Fruit fly (Drosophila melanogaster) whole organism, embryonic: ENCODE measurements around the gene CG1632.

Experiments
- Bdp1 ChIP-seq: fragments of 200-800 bp; sonication (Bioruptor generic); optimal IDR thresholded peaks from 3 replicates; lab custom pipeline; 2016; ENCODE audit warnings: missing biosample characterization, missing genetic modification characterization
- CG10565 ChIP-seq: fragments of 200-800 bp; sonication (Bioruptor generic); optimal IDR thresholded peaks from 3 replicates; lab custom pipeline; 2016; ENCODE audit warnings: missing biosample characterization, mild to moderate bottlenecking, missing genetic modification characterization
- CG10979 ChIP-seq: fragments of 200-800 bp; sonication (Bioruptor generic); optimal IDR thresholded peaks from 2 replicates; lab custom pipeline; 2018; ENCODE audit warnings: missing biosample characterization, mild to moderate bottlenecking, missing genetic modification characterization, moderate library complexity
- CG17359 ChIP-seq: fragments of 200-800 bp; sonication (Bioruptor generic); optimal IDR thresholded peaks from 3 replicates; lab custom pipeline; 2018; ENCODE audit warnings: missing biosample characterization, mild to moderate bottlenecking, missing genetic modification characterization, moderate library complexity
- CG17385 ChIP-seq: fragments of 200-800 bp; sonication (Bioruptor generic); optimal IDR thresholded peaks from 3 replicates; lab custom pipeline; 2018; ENCODE audit warnings: missing biosample characterization, mild to moderate bottlenecking, missing genetic modification characterization
- CG18262 ChIP-seq: fragments of 200-800 bp; optimal IDR thresholded peaks from 3 replicates; lab custom pipeline; 2019; ENCODE audit warnings: missing biosample characterization, mild to moderate bottlenecking, missing genetic modification characterization, moderate library complexity
- CG31388 ChIP-seq: fragments of 200-800 bp; sonication (Bioruptor generic); optimal IDR thresholded peaks from 2 replicates; lab custom pipeline; 2016; ENCODE audit warnings: missing biosample characterization, missing genetic modification characterization
- CG3407 ChIP-seq: fragments of 200-800 bp; sonication (Bioruptor generic); optimal IDR thresholded peaks from 2 replicates; lab custom pipeline; 2018; ENCODE audit warnings: missing biosample characterization, mild to moderate bottlenecking, missing genetic modification characterization
- CG43689 ChIP-seq: fragments of 200-800 bp; sonication (Bioruptor generic); IDR thresholded peaks from 2 replicates; pipeline ENCODE4 v1.3.6; 2022; ENCODE audit warnings: missing biosample characterization, missing genetic modification characterization
- CG4424 ChIP-seq: fragments of 200-800 bp; sonication (Bioruptor generic); optimal IDR thresholded peaks from 3 replicates; lab custom pipeline; 2016; ENCODE audit warnings: missing biosample characterization, missing genetic modification characterization
- CG4707 ChIP-seq: fragments of 200-800 bp; sonication (Bioruptor generic); optimal IDR thresholded peaks from 2 replicates; lab custom pipeline; 2018; ENCODE audit warnings: missing biosample characterization, mild to moderate bottlenecking, missing genetic modification characterization, moderate library complexity
- CG4730 ChIP-seq: fragments of 200-800 bp; sonication (Bioruptor generic); IDR thresholded peaks from 2 replicates; pipeline ENCODE4 v1.3.6; 2022; ENCODE audit warnings: missing biosample characterization, missing genetic modification characterization
- CG4820 ChIP-seq: fragments of 200-800 bp; sonication (Bioruptor generic); optimal IDR thresholded peaks from 3 replicates; lab custom pipeline; 2016; ENCODE audit warnings: missing biosample characterization, missing genetic modification characterization
- CG6791 ChIP-seq: fragments of 200-800 bp; sonication (Bioruptor generic); IDR thresholded peaks from 3 replicates; pipeline ENCODE4 v1.3.6; 2022; ENCODE audit warnings: missing biosample characterization, missing genetic modification characterization; ENCODE audit not compliant: partially characterized antibody
- CG8924 ChIP-seq: fragments of 200-800 bp; optimal IDR thresholded peaks from 3 replicates; lab custom pipeline; 2019; ENCODE audit warnings: missing biosample characterization, mild to moderate bottlenecking, missing genetic modification characterization, moderate library complexity
- CG9215 ChIP-seq: fragments of 200-800 bp; sonication (Bioruptor generic); IDR thresholded peaks from 2 replicates; pipeline ENCODE4 v1.3.6; 2022; ENCODE audit warnings: missing biosample characterization, missing genetic modification characterization
- CG9437 ChIP-seq: fragments of 200-800 bp; sonication (Bioruptor generic); optimal IDR thresholded peaks from 2 replicates; lab custom pipeline; 2018; ENCODE audit warnings: missing biosample characterization, mild to moderate bottlenecking, missing genetic modification characterization
- D19B ChIP-seq: fragments of 200-800 bp; sonication (Bioruptor generic); optimal IDR thresholded peaks from 2 replicates; lab custom pipeline; 2017; ENCODE audit warnings: missing biosample characterization, mild to moderate bottlenecking, missing genetic modification characterization
- Eip74EF ChIP-seq, 2 experiments: fragments of 200-800 bp in 1 of 2; fragments of >200 bp in 1 of 2; sonication (Bioruptor generic) in 1 of 2; optimal IDR thresholded peaks; 2 replicates each; lab custom pipeline; 2017 to 2019; ENCODE audit warnings: missing biosample characterization in 2 of 2, missing genetic modification characterization in 2 of 2, mild to moderate bottlenecking in 1 of 2, moderate library complexity in 1 of 2
- Hmx ChIP-seq: fragments of 200-800 bp; sonication (Bioruptor generic); optimal IDR thresholded peaks from 2 replicates; lab custom pipeline; 2016; ENCODE audit warnings: missing biosample characterization, missing genetic modification characterization
- Hr39 ChIP-seq: fragments of >200 bp; optimal IDR thresholded peaks from 2 replicates; lab custom pipeline; 2017
- Jarid2 ChIP-seq: fragments of 200-800 bp; sonication (Bioruptor generic); optimal IDR thresholded peaks from 3 replicates; lab custom pipeline; 2017; ENCODE audit warnings: mild to moderate bottlenecking, missing biosample characterization, missing genetic modification reagents, missing genetic modification characterization
- MTF-1 ChIP-seq: fragments of 200-800 bp; sonication (Bioruptor generic); optimal IDR thresholded peaks from 2 replicates; lab custom pipeline; 2018; ENCODE audit warnings: missing biosample characterization, mild to moderate bottlenecking, missing genetic modification characterization, borderline replicate concordance
- Med ChIP-seq: fragments of 200-800 bp; sonication (Bioruptor generic); peaks from one replicate; lab custom pipeline; 2016; ENCODE audit warnings: missing biosample characterization, missing genetic modification characterization, mild to moderate bottlenecking, inconsistent platforms, moderate library complexity
- Oaz ChIP-seq: fragments of 200-800 bp; sonication (Bioruptor generic); IDR thresholded peaks from 2 replicates; pipeline ENCODE4 v1.3.6; 2022; ENCODE audit warnings: missing biosample characterization, missing genetic modification characterization
- Opbp ChIP-seq: fragments of 200-800 bp; sonication (Bioruptor generic); IDR thresholded peaks from 3 replicates; pipeline ENCODE4 v1.3.6; 2022; ENCODE audit warnings: missing biosample characterization, missing genetic modification characterization; ENCODE audit not compliant: partially characterized antibody
- TFAM ChIP-seq: fragments of 200-800 bp; sonication (Bioruptor generic); optimal IDR thresholded peaks from 2 replicates; lab custom pipeline; 2017; ENCODE audit warnings: missing biosample characterization, missing genetic modification characterization, inconsistent platforms
- Vsx1 ChIP-seq: fragments of 200-800 bp; sonication (Bioruptor generic); optimal IDR thresholded peaks from 2 replicates; lab custom pipeline; 2017; ENCODE audit warnings: missing biosample characterization, mild to moderate bottlenecking, missing genetic modification characterization, missing genetic modification reagents
- ase ChIP-seq: fragments of 200-800 bp; sonication (Bioruptor generic); IDR thresholded peaks from 3 replicates; pipeline ENCODE4 v1.3.6; 2022; ENCODE audit warnings: missing biosample characterization, missing genetic modification characterization
- ato ChIP-seq: fragments of 200-800 bp; sonication (Bioruptor generic); IDR thresholded peaks from 2 replicates; pipeline ENCODE4 v1.3.6; 2022; ENCODE audit warnings: missing biosample characterization, missing genetic modification characterization; ENCODE audit not compliant: partially characterized antibody
- bsh ChIP-seq, 2 experiments: fragments of 200-800 bp; sonication (Bioruptor generic); optimal IDR thresholded peaks; 2 replicates each; lab custom pipeline; 2017 to 2018; ENCODE audit warnings: mild to moderate bottlenecking in 2 of 2, missing biosample characterization in 2 of 2, missing genetic modification characterization in 2 of 2, moderate library complexity in 1 of 2
- chn ChIP-seq: fragments of 200-800 bp; sonication (Bioruptor generic); optimal IDR thresholded peaks from 2 replicates; lab custom pipeline; 2016; ENCODE audit warnings: missing biosample characterization, missing genetic modification characterization
- en ChIP-seq: fragments of 200-800 bp; sonication (Bioruptor generic); optimal IDR thresholded peaks from 2 replicates; lab custom pipeline; 2016; ENCODE audit warnings: missing biosample characterization, missing genetic modification characterization
- esg ChIP-seq: fragments of 200-800 bp; sonication (Bioruptor generic); conservative IDR thresholded peaks from 2 replicates; pipeline ENCODE4 v1.3.6; 2022; ENCODE audit warnings: missing biosample characterization, missing genetic modification characterization
- fd3F ChIP-seq: fragments of 200-800 bp; sonication (Bioruptor generic); optimal IDR thresholded peaks from 2 replicates; lab custom pipeline; 2018; ENCODE audit warnings: missing biosample characterization, mild to moderate bottlenecking, missing genetic modification characterization, moderate library complexity
- ftz-f1 ChIP-seq: fragments of 200-800 bp; sonication (Bioruptor generic); optimal IDR thresholded peaks from 2 replicates; lab custom pipeline; 2016; ENCODE audit warnings: missing biosample characterization, missing genetic modification characterization
- gce ChIP-seq: fragments of 200-800 bp; sonication (Bioruptor generic); IDR thresholded peaks from 3 replicates; pipeline ENCODE4 v1.3.6; 2022; ENCODE audit warnings: missing biosample characterization, missing genetic modification characterization
- gem ChIP-seq: fragments of 200-800 bp; sonication (Bioruptor generic); optimal IDR thresholded peaks from 2 replicates; lab custom pipeline; 2019; ENCODE audit warnings: missing biosample characterization, mild to moderate bottlenecking, missing genetic modification characterization, moderate library complexity
- hth ChIP-seq: fragments of >200 bp; optimal IDR thresholded peaks from 2 replicates; lab custom pipeline; 2017; ENCODE audit warnings: inconsistent platforms
- ken ChIP-seq: fragments of 200-800 bp; sonication (Bioruptor generic); IDR thresholded peaks from 3 replicates; pipeline ENCODE4 v1.3.6; 2022; ENCODE audit warnings: missing biosample characterization, missing genetic modification characterization
- mld ChIP-seq: fragments of 200-800 bp; sonication (Bioruptor generic); IDR thresholded peaks from 3 replicates; pipeline ENCODE4 v1.3.6; 2022; ENCODE audit warnings: missing biosample characterization, missing genetic modification characterization; ENCODE audit not compliant: partially characterized antibody
- prd ChIP-seq, 3 experiments: fragments of >200 bp in 2 of 3; fragments of 200-800 bp in 1 of 3; sonication (Bioruptor generic) in 1 of 3; optimal IDR thresholded peaks in 2 of 3; IDR thresholded peaks in 1 of 3; 2 replicates in 2 of 3; 3 replicates in 1 of 3; pipeline versions ENCODE4 v1.3.6 to Lab custom; 2017 to 2022; ENCODE audit warnings: missing biosample characterization in 1 of 3, missing genetic modification characterization in 1 of 3
- pum ChIP-seq: fragments of 200-800 bp; sonication (Bioruptor generic); optimal IDR thresholded peaks from 2 replicates; lab custom pipeline; 2016; ENCODE audit warnings: missing biosample characterization, missing genetic modification characterization
- scrt ChIP-seq: fragments of 200-800 bp; sonication (Bioruptor generic); optimal IDR thresholded peaks from 2 replicates; lab custom pipeline; 2018; ENCODE audit warnings: missing biosample characterization, mild to moderate bottlenecking, missing genetic modification characterization, moderate library complexity
- stc ChIP-seq: fragments of 200-800 bp; sonication (Bioruptor generic); IDR thresholded peaks from 2 replicates; pipeline ENCODE4 v1.3.6; 2022; ENCODE audit warnings: missing biosample characterization, missing genetic modification characterization
- tin ChIP-seq: fragments of 200-800 bp; sonication (Bioruptor generic); optimal IDR thresholded peaks from 3 replicates; lab custom pipeline; 2016; ENCODE audit warnings: missing biosample characterization, missing genetic modification characterization
- tna ChIP-seq: fragments of 200-800 bp; sonication (Bioruptor generic); IDR thresholded peaks from 2 replicates; pipeline ENCODE4 v1.3.6; 2022; ENCODE audit warnings: missing biosample characterization, missing genetic modification characterization; ENCODE audit not compliant: partially characterized antibody
- toy ChIP-seq: fragments of 200-800 bp; sonication (Bioruptor generic); IDR thresholded peaks from 2 replicates; pipeline ENCODE4 v1.3.6; 2022; ENCODE audit warnings: missing biosample characterization, missing genetic modification characterization
- zfh1 ChIP-seq: fragments of 200-800 bp; sonication (Bioruptor generic); IDR thresholded peaks from 3 replicates; pipeline ENCODE4 v1.3.6; 2022; ENCODE audit warnings: missing biosample characterization, missing genetic modification characterization
- zfh2 ChIP-seq: fragments of 200-800 bp; sonication (Bioruptor generic); optimal IDR thresholded peaks from 2 replicates; lab custom pipeline; 2016; ENCODE audit warnings: missing biosample characterization, missing genetic modification characterization

Gene CG1632

DNA sequence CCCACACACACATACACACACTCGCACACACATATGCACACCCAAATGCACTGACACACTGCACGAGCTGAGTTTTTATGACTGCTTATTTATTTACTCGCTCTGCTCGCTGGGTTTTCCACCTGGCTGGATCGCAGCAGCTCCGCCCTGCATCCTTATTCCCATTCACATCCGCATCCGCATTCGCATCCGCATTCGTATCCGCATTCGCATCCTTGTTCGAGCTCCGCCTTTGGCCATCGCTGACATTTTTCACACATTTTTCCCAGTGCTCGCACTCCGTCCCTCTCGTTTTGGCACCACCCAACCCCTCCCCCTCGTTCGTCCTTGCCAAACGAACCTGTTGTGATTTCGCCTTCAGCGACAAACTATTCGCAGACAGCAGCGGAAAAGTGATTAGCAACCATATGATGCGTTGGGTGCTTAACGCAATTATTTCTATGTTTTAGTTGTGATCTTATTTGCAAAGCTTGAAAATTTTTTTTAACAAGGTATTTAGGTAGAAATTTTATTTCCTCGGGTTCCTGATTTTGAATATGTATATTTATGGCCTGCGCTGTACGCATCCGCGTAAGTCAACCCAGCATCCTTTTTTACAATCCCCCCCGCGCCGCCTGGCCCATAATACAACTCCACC is 41.3 kb upstream of the CG1632 start (continued):
- TF ChIP-seq mld (GFP tag; lab: Robert Waterston, UW), result no peak
- TF ChIP-seq D19B (GFP tag; lab: Kevin White, UChicago), result no peak
- TF ChIP-seq tin, result peak; percentile 0
- TF ChIP-seq CG10565, result no peak
- no peak for TF ChIP-seq tna (GFP tag; lab: Robert Waterston, UW)
- TF ChIP-seq CG43689, result no peak
- TF ChIP-seq prd (optimal IDR thresholded peaks at IDR 0.05; lab: Kevin White, UChicago), result no peak
- peak; percentile 83 for TF ChIP-seq prd (GFP tag; IDR thresholded peaks at IDR 0.05; lab: Robert Waterston, UW)
- TF ChIP-seq CG4820, result peak; percentile 11
- TF ChIP-seq ase, result no peak
- no peak for TF ChIP-seq stc (GFP tag; lab: Robert Waterston, UW)
- no peak for TF ChIP-seq CG9437 (GFP tag; lab: Kevin White, UChicago)
- no peak for TF ChIP-seq Vsx1 (GFP tag; lab: Kevin White, UChicago)
- no peak for TF ChIP-seq Oaz (GFP tag; lab: Robert Waterston, UW)
- TF ChIP-seq CG4707 (GFP tag; lab: Kevin White, UChicago), result no peak
- TF ChIP-seq CG10979 (tag; lab: Kevin White, UChicago), result peak; percentile 2
- no peak for TF ChIP-seq CG17385 (GFP tag; lab: Kevin White, UChicago)
- no peak for TF ChIP-seq ato (GFP tag; lab: Robert Waterston, UW)
- no peak for TF ChIP-seq pum (GFP tag; lab: Kevin White, UChicago)
- peak; percentile 12 to 49 for TF ChIP-seq bsh (GFP tag; optimal IDR thresholded peaks at IDR 0.05; lab: Kevin White, UChicago)
- no peak for TF ChIP-seq scrt
- peak; percentile 43 for TF ChIP-seq gem (tag; lab: Kevin White, UChicago)
- TF ChIP-seq zfh2, result no peak
- TF ChIP-seq CG31388 (GFP tag; lab: Kevin White, UChicago), result no peak
- no peak for TF ChIP-seq gce (GFP tag; lab: Robert Waterston, UW)
- no peak for TF ChIP-seq fd3F (GFP tag; lab: Kevin White, UChicago)
- no peak for TF ChIP-seq CG4730
- TF ChIP-seq ken, result no peak
- TF ChIP-seq CG4424 (GFP tag; lab: Kevin White, UChicago), result peak; percentile 5
- TF ChIP-seq toy (GFP tag; lab: Robert Waterston, UW), result no peak
- TF ChIP-seq en, result no peak
- peak; percentile 75 for TF ChIP-seq Med (GFP tag; lab: Kevin White, UChicago)
- no peak for TF ChIP-seq CG3407
- TF ChIP-seq CG17359 (tag; lab: Kevin White, UChicago), result peak; percentile 5
- TF ChIP-seq esg (GFP tag; lab: Robert Waterston, UW), result no peak
- peak; percentile 7 for TF ChIP-seq chn (GFP tag; lab: Kevin White, UChicago)
- peak; percentile 68; the same call in 2 of the 3 replicates for TF ChIP-seq zfh1 (GFP tag; lab: Robert Waterston, UW)
- no peak for TF ChIP-seq Hmx
- TF ChIP-seq Bdp1, result no peak
- TF ChIP-seq MTF-1 (GFP tag; lab: Kevin White, UChicago), result no peak
- no peak for TF ChIP-seq Opbp (GFP tag; lab: Robert Waterston, UW)
- TF ChIP-seq Hr39 (lab: Kevin White, UChicago), result no peak
- TF ChIP-seq ftz-f1 (GFP tag; lab: Kevin White, UChicago), result no peak
- no peak for TF ChIP-seq TFAM (GFP tag; lab: Kevin White, UChicago)
- TF ChIP-seq hth (lab: Kevin White, UChicago), result no peak
- TF ChIP-seq CG8924, result no peak
- TF ChIP-seq CG6791 (GFP tag; lab: Robert Waterston, UW), result no peak
- no peak for TF ChIP-seq Eip74EF (GFP tag; optimal IDR thresholded peaks at IDR 0.05; lab: Kevin White, UChicago)
- TF ChIP-seq CG9215, result no peak
- TF ChIP-seq CG18262, result peak; percentile 20
- no peak for TF ChIP-seq Jarid2
